Worm (Caenorhabditis elegans): Measurements from ENCODE around the gene col-3.

- no peak for TF ChIP-seq elt-1 (tag; optimal IDR thresholded peaks at IDR 0.05)
- TF ChIP-seq egl-27 (tag; optimal IDR thresholded peaks at IDR 0.05): no peak
- TF ChIP-seq aly-2 (tag; optimal IDR thresholded peaks at IDR 0.05): no peak
- no peak for TF ChIP-seq unc-62 (GFP tag; optimal IDR thresholded peaks at IDR 0.05)
- TF ChIP-seq elt-3 (tag; optimal IDR thresholded peaks at IDR 0.05): no peak
- no peak for TF ChIP-seq nhr-237 (tag; optimal IDR thresholded peaks at IDR 0.05)
- TF ChIP-seq unc-55 (GFP tag; optimal IDR thresholded peaks at IDR 0.05): peak; percentile 48
- no peak for TF ChIP-seq mab-5 (tag; optimal IDR thresholded peaks at IDR 0.05)
- TF ChIP-seq alr-1 (tag; optimal IDR thresholded peaks at IDR 0.05): no peak
- TF ChIP-seq sem-4 (tag; optimal IDR thresholded peaks at IDR 0.05): no peak
- TF ChIP-seq ceh-82 (tag; optimal IDR thresholded peaks at IDR 0.05): no peak
- TF ChIP-seq nhr-25 (tag; optimal IDR thresholded peaks at IDR 0.05): no peak
- no peak for TF ChIP-seq zag-1 (tag; optimal IDR thresholded peaks at IDR 0.05)
- no peak for TF ChIP-seq skn-1 (tag; optimal IDR thresholded peaks at IDR 0.05)
Measured at ce11 chrIV:8784855-8785327, 39.7 kb upstream of the col-3 start, which contains the start of gene C33D9.13.

Measured in whole organism, L2 larva.